Fruit fly (Drosophila melanogaster): ENCODE results near the gene CG43203.
A peak's percentile ranks its signal among the peaks of the same experiment; 100 is the strongest.

Gene CG43203

dm6 chr3R:19375923-19376322 lies 22.1 kb downstream of the CG43203 start, which contains the start of gene CG31404:
Gene CG31404, minus strand, starts transcription at chr3R:19376023.
- TF ChIP-seq CG12768 (GFP tag; optimal IDR thresholded peaks at IDR 0.05) (no peak), CG11617 (GFP tag; optimal IDR thresholded peaks at IDR 0.05) (no peak), Hr96 (GFP tag; optimal IDR thresholded peaks at IDR 0.05) (no peak), kay (GFP tag; ENCODE audit: borderline replicate concordance) (no peak), cnc (optimal IDR thresholded peaks at IDR 0.05) (no peak), bab1 (GFP tag; optimal IDR thresholded peaks at IDR 0.05) (no peak), CG5204 (GFP tag; optimal IDR thresholded peaks at IDR 0.05) (no peak), pad (GFP tag; optimal IDR thresholded peaks at IDR 0.05) (no peak)

DNA sequence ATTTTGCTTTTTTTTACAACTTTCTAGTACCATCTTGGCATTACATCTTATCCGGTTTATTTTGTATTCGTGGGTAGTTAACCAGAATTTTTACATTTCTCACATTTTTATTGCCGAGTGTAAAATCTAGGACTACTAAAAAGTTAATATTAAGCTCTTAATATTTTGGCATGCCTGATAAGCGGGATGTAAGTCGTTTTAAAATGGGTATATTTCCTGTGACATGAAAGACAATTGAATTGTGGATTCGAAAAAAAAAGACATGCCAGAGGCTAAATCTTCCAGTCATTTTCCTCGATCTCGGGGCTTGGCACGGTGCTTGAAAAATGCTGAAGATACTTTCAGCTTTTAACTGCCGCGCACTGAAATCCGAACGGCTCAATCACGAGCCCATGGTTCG lies 23.3 kb downstream of the CG43203 start, which contains the start of gene CG31245:
TSS of gene CG31245 (minus strand) at position 101 of the 400 bp plus-strand sequence.
- TF ChIP-seq CG11617 (GFP tag; optimal IDR thresholded peaks at IDR 0.05) (no peak), kay (GFP tag; ENCODE audit: borderline replicate concordance) (no peak), CG7101 (tag; optimal IDR thresholded peaks at IDR 0.05) (no peak), tj (GFP tag; optimal IDR thresholded peaks at IDR 0.05) (no peak), CG33017 (tag; optimal IDR thresholded peaks at IDR 0.05) (no peak), CG5204 (GFP tag; optimal IDR thresholded peaks at IDR 0.05) (no peak), Crg-1 (GFP tag; optimal IDR thresholded peaks at IDR 0.05) (no peak), Mnt (GFP tag; optimal IDR thresholded peaks at IDR 0.05) (no peak), cic (GFP tag; optimal IDR thresholded peaks at IDR 0.05) (no peak), pad (GFP tag; optimal IDR thresholded peaks at IDR 0.05) (no peak), ovo (GFP tag; optimal IDR thresholded peaks at IDR 0.05) (no peak), Clk (GFP tag; optimal IDR thresholded peaks at IDR 0.05) (no peak), CG14711 (tag; optimal IDR thresholded peaks at IDR 0.05) (no peak), Hr96 (GFP tag; optimal IDR thresholded peaks at IDR 0.05) (no peak), CG12768 (GFP tag; optimal IDR thresholded peaks at IDR 0.05) (no peak)

dm6 chr3R:19383298-19383697 lies 29.4 kb downstream of the CG43203 start:
- TF ChIP-seq CG7045 (GFP tag; optimal IDR thresholded peaks at IDR 0.05): no peak
- no peak for TF ChIP-seq Clk (GFP tag; optimal IDR thresholded peaks at IDR 0.05)
- no peak for TF ChIP-seq CG12768 (GFP tag; optimal IDR thresholded peaks at IDR 0.05)
- no peak for TF ChIP-seq cic (GFP tag; optimal IDR thresholded peaks at IDR 0.05)
- TF ChIP-seq bab1 (GFP tag; optimal IDR thresholded peaks at IDR 0.05): no peak
- TF ChIP-seq toe (GFP tag; optimal IDR thresholded peaks at IDR 0.05): no peak
- no peak for TF ChIP-seq Mnt (GFP tag; optimal IDR thresholded peaks at IDR 0.05)
- TF ChIP-seq CG33017 (tag; optimal IDR thresholded peaks at IDR 0.05): no peak
- no peak for TF ChIP-seq tj (GFP tag; optimal IDR thresholded peaks at IDR 0.05)
- no peak for TF ChIP-seq CG14711 (tag; optimal IDR thresholded peaks at IDR 0.05)
- no peak for TF ChIP-seq CG11617 (GFP tag; optimal IDR thresholded peaks at IDR 0.05)
- no peak for TF ChIP-seq CG7101 (tag; optimal IDR thresholded peaks at IDR 0.05)

DNA sequence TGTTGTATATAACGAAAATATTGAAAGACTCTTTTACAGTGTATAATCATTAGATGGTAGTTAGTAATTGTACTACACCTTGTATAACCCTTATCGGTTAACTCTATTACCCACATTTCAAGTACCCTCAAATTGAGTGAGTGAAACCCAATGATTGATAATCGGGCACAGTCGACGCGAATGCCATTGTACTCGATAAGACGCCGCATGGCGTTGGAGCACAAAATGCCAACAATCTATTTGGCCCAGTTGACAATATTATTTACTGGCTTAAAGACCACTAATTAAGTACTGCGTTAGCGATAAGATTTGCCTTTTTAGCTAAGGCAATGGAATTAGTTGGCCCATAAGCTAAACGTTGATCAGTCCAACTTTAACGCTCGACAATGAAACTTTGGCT lies 33.8 kb downstream of the CG43203 start, which contains the start of gene CG3734:
TSS of gene CG3734 (plus strand) at position 254 of the 400 bp plus-strand sequence.
- no peak for TF ChIP-seq CG12768 (GFP tag; optimal IDR thresholded peaks at IDR 0.05)
- no peak for TF ChIP-seq CG1620 (GFP tag; optimal IDR thresholded peaks at IDR 0.05)
- no peak for TF ChIP-seq CG14711 (tag; optimal IDR thresholded peaks at IDR 0.05)
- TF ChIP-seq Hr96 (GFP tag; optimal IDR thresholded peaks at IDR 0.05): no peak
- TF ChIP-seq cic (GFP tag; optimal IDR thresholded peaks at IDR 0.05): peak; percentile 73
- peak; percentile 57 for TF ChIP-seq Mnt (GFP tag; optimal IDR thresholded peaks at IDR 0.05)
- no peak for TF ChIP-seq CG7045 (GFP tag; optimal IDR thresholded peaks at IDR 0.05)
- TF ChIP-seq CG33017 (tag; optimal IDR thresholded peaks at IDR 0.05): no peak
- no peak for TF ChIP-seq toe (GFP tag; optimal IDR thresholded peaks at IDR 0.05)
- no peak for TF ChIP-seq bab1 (GFP tag; optimal IDR thresholded peaks at IDR 0.05)
- TF ChIP-seq tj (GFP tag; optimal IDR thresholded peaks at IDR 0.05): no peak
- TF ChIP-seq ovo (GFP tag; optimal IDR thresholded peaks at IDR 0.05): no peak
- TF ChIP-seq Crg-1 (GFP tag; optimal IDR thresholded peaks at IDR 0.05): no peak
- TF ChIP-seq CG5204 (GFP tag; optimal IDR thresholded peaks at IDR 0.05): no peak
- TF ChIP-seq kay (GFP tag; ENCODE audit: borderline replicate concordance): peak; percentile 78
- TF ChIP-seq CG7101 (tag; optimal IDR thresholded peaks at IDR 0.05): no peak
- TF ChIP-seq CG11617 (GFP tag; optimal IDR thresholded peaks at IDR 0.05): no peak
- TF ChIP-seq pad (GFP tag; optimal IDR thresholded peaks at IDR 0.05): peak; percentile 1
- no peak for TF ChIP-seq cnc (optimal IDR thresholded peaks at IDR 0.05)
- TF ChIP-seq Clk (GFP tag; optimal IDR thresholded peaks at IDR 0.05): no peak

DNA sequence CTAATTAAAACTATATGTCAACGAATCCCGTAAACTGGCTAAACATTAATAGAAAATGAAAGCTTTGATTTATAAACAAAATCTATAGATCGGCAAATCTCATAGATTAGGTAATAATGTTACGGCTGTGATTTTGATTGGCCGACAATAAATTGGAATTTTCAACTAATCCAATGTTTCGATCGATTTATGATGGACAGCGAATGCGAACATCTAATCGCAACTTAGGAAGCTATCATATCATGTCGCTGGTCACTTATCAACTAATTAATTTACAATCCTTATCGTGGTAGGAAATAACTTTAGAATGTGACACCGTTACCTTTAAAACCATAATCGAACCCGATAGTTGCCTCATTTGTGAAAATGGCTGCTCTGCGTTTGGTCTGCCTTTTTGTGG lies 36.1 kb downstream of the CG43203 start, which contains the start of gene CG18493:
TSS of gene CG18493 (plus strand) at position 352 of the 400 bp plus-strand sequence.
- peak; percentile 10 for TF ChIP-seq cic (GFP tag; optimal IDR thresholded peaks at IDR 0.05)
- TF ChIP-seq CG7045 (GFP tag; optimal IDR thresholded peaks at IDR 0.05): no peak
- no peak for TF ChIP-seq Hr96 (GFP tag; optimal IDR thresholded peaks at IDR 0.05)

DNA sequence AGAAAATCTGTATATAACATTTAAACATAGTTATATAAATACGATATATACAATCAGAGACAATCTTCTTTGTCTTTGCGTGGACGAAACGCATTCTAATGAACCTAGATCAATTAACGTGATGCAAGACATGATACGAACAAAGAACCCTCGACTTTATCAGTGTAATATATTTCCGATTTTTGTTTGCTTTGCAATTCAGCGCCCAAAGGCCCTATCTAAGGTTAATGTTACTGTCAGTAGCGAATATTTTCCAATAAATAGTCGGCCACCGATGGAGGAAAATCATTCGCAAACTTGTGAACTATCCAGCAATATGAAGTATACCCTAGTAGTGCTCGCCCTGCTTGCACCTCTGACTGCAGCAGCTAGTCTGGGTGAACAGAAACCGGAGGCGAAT lies 39.2 kb downstream of the CG43203 start, which contains the start of gene CG3739:
TSS of gene CG3739 (plus strand) at position 301 of the 400 bp plus-strand sequence.
- TF ChIP-seq CG1620 (GFP tag; optimal IDR thresholded peaks at IDR 0.05) (no peak), Clk (GFP tag; optimal IDR thresholded peaks at IDR 0.05) (no peak)

DNA sequence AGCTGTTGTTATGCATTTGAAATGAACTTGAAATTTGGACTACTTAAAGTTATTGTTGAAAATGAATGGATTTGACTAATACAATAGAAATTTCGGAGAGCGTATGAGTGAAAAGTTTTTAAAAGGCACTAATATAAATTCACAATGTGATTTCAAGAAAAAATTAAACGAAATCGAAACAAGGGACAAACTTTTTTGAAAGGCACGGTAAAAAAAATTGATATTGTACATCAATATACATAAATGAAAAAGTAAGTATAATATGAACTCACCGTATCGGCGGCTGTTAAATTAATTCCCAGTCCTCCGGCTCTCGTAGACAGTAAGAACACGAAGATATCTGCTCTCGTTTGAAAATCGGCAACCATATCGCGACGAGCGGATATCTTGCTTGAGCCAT lies 44.6 kb downstream of the CG43203 start, which contains the start of gene CG31244:
TSS of gene CG31244 (minus strand) at position 101 of the 400 bp plus-strand sequence.
- TF ChIP-seq toe (GFP tag; optimal IDR thresholded peaks at IDR 0.05) (no peak), pad (GFP tag; optimal IDR thresholded peaks at IDR 0.05) (no peak), bab1 (GFP tag; optimal IDR thresholded peaks at IDR 0.05) (no peak), tj (GFP tag; optimal IDR thresholded peaks at IDR 0.05) (no peak), CG11617 (GFP tag; optimal IDR thresholded peaks at IDR 0.05) (no peak), CG14711 (tag; optimal IDR thresholded peaks at IDR 0.05) (no peak), cic (GFP tag; optimal IDR thresholded peaks at IDR 0.05) (no peak), cnc (optimal IDR thresholded peaks at IDR 0.05) (no peak), Mnt (GFP tag; optimal IDR thresholded peaks at IDR 0.05) (no peak), CG12768 (GFP tag; optimal IDR thresholded peaks at IDR 0.05) (no peak), ovo (GFP tag; optimal IDR thresholded peaks at IDR 0.05) (no peak), kay (GFP tag; ENCODE audit: borderline replicate concordance) (no peak), CG7101 (tag; optimal IDR thresholded peaks at IDR 0.05) (no peak), CG5204 (GFP tag; optimal IDR thresholded peaks at IDR 0.05) (no peak)

Measured in whole organism, adult.